Worm (Caenorhabditis elegans): ENCODE data around the gene nspd-6.

DNA sequence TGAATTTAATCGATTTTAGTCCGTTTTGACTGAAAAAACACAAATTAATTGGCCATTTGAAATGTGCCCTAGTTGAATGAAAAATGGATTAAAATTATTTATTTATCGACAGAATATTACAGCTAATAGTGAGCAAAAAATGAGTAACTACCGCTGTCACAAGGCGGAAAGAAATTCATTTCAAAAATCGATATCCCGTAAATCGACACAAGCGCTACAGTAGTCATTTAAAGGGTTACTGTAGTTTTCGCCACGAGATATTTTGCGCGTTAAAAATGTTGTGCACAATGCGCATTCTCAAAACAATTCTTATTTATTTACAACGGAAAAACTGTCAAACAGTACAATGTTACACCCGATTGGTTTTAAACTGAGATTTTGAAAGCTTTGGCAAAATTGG is 45.1 kb upstream of the nspd-6 start:
- TF ChIP-seq dao-5 (tag; optimal IDR thresholded peaks at IDR 0.05) (no peak), W03F9.2 (tag; optimal IDR thresholded peaks at IDR 0.05) (no peak)
